Worm (Caenorhabditis elegans): Measurements from ENCODE around the gene Y54F10BM.3.

Gene Y54F10BM.3

DNA sequence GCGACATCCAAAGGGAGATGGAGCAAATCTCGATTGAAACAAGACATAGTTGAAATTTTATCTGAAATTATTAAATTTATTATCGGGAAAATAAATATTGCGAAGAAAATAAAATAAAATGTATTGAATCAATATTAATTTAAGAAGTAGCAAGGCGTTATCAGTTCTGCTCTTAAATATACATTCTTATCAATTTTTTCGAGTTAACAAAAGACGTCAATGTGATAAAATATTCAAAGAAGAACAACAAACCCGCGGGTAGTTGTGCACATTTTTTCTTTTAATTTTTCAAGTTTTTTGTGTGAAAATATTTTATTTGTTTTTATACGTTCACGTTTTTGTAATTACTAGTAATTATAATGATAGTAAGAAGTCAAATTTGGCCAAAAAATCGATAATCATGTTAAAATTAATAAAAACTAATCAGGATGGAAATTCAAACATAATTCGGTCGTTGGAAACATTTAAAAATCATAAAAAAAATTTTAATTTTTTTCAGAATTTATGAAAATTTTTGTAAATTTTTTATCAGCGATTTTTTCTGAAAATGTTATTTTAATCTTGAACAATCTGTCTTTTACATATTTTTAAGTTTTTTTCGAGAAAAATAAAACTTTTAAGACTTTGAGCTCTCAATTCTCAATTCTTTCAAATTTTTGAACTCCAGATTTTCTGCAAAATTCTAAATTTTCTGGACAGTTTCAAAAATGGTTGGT is 15.7 kb upstream of the Y54F10BM.3 start, which contains the start of gene fbxa-9:
Gene fbxa-9, plus strand, starts transcription at position 666 of the 716 bp plus-strand sequence.
- TF ChIP-seq unc-62 (GFP tag; optimal IDR thresholded peaks at IDR 0.05), result no peak

DNA sequence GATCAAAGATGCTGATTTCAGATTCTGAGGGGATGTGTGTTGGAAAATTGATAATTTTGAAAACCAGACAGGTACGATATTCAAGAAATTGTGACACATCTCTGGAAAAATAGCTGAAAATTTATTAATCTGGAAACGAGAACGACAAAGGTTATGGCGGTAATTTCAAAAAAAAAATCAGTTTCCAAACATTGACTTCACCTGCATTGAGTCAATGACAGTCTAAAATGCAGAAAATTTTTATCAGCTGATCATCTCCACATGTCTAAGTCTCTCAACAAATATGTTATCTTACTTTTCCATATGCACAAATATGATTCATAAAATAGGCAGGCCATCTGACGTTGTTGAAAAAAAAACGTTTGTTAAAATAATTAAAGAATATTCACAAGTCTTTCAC is 9.8 kb upstream of the Y54F10BM.3 start, which contains the start of gene fbxa-48:
Gene fbxa-48, minus strand, starts transcription at position 101 of the 400 bp plus-strand sequence.
- no peak for TF ChIP-seq unc-62 (GFP tag; optimal IDR thresholded peaks at IDR 0.05)

DNA sequence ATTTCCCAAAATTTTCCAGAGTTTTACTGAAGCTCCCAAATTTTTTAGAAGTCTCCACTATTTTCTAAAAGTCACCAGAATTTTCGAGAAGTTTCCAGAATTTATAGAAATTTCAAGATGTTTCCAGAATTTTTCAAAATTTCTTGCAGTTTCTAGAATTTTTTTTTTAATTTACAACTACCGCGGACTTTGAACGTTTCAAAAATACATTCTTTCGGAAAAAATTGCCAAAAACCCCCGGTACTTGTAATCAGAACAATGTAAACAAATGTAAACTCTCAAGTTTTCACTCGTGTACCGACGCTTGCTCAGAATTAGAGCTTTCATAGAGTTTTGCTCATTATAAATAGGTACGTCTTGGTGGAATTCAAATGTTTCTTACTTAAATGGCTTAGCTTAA is 9.1 kb upstream of the Y54F10BM.3 start, which contains the start of gene fbxa-39:
Gene fbxa-39, plus strand, starts transcription at position 301 of the 400 bp plus-strand sequence.
- TF ChIP-seq unc-62 (GFP tag; optimal IDR thresholded peaks at IDR 0.05), result no peak

DNA sequence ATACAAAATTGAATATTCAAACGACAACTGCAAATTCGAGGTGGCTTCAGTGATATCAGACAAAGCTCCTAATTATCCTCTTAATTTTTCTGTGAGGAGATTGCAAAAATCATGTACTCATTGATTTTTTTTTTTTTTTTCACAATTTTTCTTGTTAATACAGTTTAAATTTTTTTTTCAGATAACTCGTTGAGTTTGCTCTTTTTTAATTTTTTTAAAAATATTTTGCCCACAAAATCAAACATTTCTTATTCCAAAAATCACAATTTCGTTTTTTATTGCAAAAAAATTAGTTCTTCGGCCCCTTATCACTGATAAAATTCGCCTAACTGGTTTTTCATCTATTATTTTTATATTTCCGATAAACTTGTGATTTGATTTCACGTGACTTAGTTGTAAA is 5.0 kb upstream of the Y54F10BM.3 start, which contains the start of gene Y54F10BM.21:
Gene Y54F10BM.21, plus strand, starts transcription at position 301 of the 400 bp plus-strand sequence.
- no peak for TF ChIP-seq unc-62 (GFP tag; optimal IDR thresholded peaks at IDR 0.05)

DNA sequence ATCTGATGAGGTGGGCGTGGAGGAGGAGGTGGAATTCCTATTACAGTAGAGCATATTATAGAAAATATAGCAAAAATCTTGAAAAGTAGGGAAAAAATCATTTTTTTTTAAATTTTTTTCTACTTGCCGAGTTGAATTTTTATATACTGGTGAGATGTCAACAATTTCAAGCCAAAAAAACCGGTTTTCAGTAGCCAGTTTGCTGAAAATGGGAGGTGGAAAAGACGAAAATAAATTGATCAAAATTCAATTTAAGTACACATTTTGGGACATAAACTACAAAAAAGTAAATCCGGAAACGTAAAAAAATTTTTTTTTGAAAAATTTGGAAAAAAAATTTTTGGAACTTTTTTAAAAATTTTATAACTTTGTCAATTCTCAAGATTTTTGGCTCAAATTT is 2.4 kb upstream of the Y54F10BM.3 start, which contains the start of gene Y54F10BM.23:
Gene Y54F10BM.23, minus strand, starts transcription at position 101 of the 400 bp plus-strand sequence.
- TF ChIP-seq unc-62 (GFP tag; optimal IDR thresholded peaks at IDR 0.05), result no peak

DNA sequence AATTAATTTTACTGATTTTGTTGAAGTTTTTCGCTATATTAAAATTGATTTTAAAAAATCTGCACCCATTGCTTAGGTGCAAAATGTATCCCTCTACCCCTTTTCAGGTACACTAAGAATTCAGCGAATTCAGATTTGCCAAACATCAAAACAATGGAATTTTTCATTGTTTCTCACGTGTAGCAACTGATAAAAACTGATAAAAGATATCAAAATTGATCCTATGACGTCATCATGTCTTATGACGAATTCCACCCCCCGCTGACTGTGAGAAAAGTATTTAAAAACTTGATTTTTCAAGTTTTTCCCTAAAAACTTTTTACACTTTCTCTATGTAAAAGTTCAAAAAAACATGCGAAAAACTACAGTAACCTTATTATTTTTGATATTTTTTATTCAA is 1.3 kb upstream of the Y54F10BM.3 start, which contains the start of gene Y54F10BM.22:
Gene Y54F10BM.22, plus strand, starts transcription at position 331 of the 400 bp plus-strand sequence.
- TF ChIP-seq unc-62 (GFP tag; optimal IDR thresholded peaks at IDR 0.05), result no peak

DNA sequence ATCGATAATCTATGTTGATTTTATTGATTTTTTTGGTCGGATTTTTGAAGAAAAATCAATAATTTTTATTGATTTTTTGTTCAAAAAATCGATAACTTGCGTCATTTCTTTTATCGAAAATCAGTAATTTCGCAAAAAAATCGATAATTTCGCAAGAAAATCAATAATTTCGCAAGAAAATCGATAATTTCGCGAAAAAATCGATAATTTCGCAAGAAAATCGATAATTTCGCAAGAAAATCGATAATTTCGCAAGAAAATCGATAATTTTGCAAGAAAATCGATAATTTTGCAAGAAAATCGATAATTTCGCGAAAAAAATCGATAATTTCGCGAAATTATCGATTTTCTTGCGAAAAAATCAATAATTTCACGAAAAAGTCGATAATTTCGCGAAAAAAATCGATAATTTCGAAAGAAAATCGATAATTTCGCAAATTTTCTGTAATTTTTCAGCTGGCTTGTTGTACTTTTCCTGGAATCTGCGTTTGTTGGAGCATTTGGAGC is 1.6 kb downstream of the Y54F10BM.3 start:
- TF ChIP-seq unc-62 (GFP tag; optimal IDR thresholded peaks at IDR 0.05), result no peak

DNA sequence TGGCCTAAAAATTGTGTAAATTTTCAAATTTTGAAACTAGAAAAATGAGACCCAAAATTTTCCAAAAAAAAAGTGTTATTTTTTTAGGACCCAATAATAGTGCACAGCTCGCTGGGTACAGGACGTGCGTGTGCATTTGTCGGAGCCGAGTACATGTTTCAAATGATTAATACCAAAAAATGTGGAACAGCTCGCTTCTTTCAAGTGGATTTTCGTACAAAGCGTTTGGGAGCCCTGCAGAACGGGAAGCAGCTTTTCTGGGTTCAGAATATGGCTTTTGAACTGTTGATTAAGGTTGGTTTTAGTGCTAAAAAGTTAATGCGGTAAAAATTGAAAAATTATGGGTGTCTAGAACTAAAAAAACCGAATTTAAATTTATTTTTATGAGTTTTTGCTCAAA is 6.4 kb downstream of the Y54F10BM.3 start:
- no peak for TF ChIP-seq unc-62 (GFP tag; optimal IDR thresholded peaks at IDR 0.05)

DNA sequence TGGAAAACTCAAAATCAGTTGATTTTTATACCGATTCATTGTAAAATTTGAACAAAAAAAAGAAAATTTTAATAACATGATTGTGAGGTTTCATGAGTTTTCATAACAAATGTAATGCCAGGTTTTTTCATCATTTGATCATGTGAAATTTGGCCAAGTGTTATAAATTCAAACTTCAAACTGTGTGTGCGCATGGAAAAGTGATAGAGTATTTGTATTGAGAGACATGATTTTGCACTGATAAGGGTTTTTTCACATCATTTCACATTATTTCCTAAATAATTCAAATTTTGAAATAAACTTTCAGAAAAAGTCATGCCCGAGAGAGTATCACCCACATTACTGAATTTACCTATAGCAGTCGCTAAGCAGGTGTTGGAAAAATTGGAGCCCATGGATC is 9.3 kb downstream of the Y54F10BM.3 start, which contains the start of gene fbxa-219:
Gene fbxa-219, plus strand, starts transcription at position 277 of the 400 bp plus-strand sequence.
- TF ChIP-seq unc-62 (GFP tag; optimal IDR thresholded peaks at IDR 0.05), result no peak

DNA sequence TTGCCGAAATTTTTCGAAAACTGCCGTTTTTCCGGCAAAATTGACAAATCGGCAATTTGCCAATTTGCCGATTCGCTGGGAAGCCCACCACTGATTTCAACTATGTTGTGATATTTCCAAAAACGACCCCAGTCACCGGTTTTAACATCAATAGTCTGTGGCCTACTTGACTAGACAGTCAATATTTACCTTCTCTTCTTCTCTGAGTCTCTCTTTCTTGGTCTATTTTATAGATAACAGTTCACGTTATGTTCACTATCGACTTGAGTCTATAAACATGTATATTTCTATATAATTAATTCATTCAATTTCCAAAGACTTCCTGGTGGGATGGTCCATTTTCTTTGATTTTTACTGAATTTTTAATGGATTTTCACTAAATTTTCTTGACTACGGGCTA is 12.9 kb downstream of the Y54F10BM.3 start:
- no peak for TF ChIP-seq unc-62 (GFP tag; optimal IDR thresholded peaks at IDR 0.05)

DNA sequence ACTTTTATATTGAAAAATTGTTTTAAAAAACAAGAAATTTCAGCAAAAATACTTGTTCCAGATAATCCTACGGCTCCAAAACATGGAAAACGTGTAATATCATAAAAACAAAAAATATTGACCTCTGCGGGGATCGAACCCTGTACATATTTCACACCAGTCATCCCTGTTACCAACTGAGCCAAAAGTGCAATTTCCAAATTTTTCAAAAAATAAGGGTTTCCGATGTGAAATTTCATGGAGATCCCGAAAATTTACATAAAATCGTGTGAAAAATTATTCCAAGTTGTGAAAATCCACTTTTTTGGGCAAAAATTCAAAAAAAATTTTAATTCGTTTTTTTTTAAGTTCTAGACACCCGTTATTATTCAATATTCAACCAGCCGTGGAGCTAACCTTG is 22.3 kb downstream of the Y54F10BM.3 start:
- TF ChIP-seq unc-62 (GFP tag; optimal IDR thresholded peaks at IDR 0.05), result no peak

DNA sequence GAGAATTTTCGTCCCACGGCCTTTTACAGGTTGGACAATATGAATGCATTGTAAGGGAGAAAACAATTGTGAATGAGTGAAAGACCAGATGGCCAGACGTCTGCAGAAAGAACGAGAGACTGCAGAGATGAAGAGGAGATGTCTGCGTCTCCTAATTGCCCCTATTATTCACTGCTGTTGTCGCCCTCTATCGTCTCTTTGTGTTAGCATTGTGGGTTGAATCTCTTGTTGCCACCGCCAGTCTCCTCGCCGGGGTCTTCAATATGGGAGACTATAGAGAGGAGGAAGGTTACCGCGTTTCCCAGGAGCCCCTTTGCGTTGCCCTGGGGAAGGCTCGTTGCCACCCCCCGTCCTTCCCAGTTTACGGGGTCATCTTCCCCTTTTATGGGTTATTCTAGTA is 23.0 kb downstream of the Y54F10BM.3 start, which contains the start of gene Y54F10BM.9:
Gene Y54F10BM.9, minus strand, starts transcription at position 61 of the 400 bp plus-strand sequence.
- TF ChIP-seq unc-62 (GFP tag; optimal IDR thresholded peaks at IDR 0.05), result no peak

DNA sequence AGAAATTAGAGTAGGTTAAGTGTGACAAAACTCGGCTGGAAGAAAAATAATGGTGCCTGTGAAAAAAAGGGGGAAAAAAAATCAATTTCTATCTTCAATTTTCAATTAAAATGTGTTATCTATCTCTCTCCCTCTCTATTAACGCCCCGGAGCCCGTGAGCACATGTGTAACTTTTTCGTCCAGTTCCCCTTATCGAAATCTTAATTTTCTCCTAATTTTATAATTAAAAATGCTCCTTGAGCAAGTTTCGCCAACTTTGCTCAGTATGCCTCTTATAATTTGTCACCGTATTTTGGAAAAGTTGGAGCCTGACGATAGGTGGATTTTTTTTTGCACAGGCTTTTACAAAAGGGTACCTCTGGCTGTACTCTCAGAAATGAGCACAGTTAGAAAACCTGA is 26.2 kb downstream of the Y54F10BM.3 start, which contains the start of the genes fbxa-1 and Y54F10BM.20:
Gene fbxa-1, minus strand, starts transcription at position 101 of the 400 bp plus-strand sequence.
Gene Y54F10BM.20, plus strand, starts transcription at position 231 of the 400 bp plus-strand sequence.
- TF ChIP-seq unc-62 (GFP tag; optimal IDR thresholded peaks at IDR 0.05), result no peak

DNA sequence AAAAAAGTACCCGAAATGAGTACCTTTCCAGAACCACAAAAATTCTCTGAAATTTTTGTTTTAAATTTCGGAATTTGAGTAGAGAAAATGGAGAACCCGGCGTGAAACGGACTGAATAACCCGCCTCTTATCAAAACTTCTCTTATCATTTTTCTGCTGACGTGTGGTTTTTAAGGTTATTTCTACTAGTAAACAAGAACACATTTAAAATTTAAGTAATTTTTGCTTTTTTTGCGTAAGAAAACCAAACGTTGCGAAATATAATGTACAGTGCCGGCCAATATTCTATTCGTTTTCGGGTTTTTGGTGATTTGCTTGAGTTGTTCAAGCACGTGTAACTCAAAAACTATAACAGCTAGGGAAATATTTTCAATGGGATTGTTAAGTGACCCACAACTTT is 29.2 kb downstream of the Y54F10BM.3 start:
- TF ChIP-seq unc-62 (GFP tag; optimal IDR thresholded peaks at IDR 0.05), result no peak

DNA sequence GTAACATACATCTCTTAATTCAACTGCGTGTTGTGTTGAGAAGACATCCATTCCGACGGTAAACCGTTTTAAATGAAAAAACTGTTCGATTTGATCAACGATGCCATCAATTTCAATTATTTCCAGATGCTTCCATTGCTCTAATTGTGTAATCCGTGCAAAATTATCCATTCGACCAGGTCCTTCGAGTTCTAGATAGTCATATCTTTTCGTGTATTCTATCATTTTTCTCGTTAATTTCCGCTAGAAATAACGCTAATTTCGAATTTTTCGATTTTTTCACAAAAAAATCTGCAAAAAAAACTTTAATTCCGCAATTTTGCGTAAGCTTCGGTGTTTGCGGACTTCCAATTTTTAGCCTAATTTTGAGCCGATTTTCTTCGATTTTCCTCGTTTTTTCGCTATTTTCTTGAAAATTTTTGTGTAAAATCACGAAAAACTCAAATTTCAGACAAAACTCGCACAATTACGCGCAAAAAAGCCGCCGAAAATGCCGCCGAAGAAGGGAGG is 32.2 kb downstream of the Y54F10BM.3 start, which contains the start of the genes fbxa-66 and iffb-1:
Gene fbxa-66, minus strand, starts transcription at position 51 of the 510 bp plus-strand sequence.
Gene iffb-1, plus strand, starts transcription at position 452 of the 510 bp plus-strand sequence.
- TF ChIP-seq unc-62 (GFP tag; optimal IDR thresholded peaks at IDR 0.05), result no peak

DNA sequence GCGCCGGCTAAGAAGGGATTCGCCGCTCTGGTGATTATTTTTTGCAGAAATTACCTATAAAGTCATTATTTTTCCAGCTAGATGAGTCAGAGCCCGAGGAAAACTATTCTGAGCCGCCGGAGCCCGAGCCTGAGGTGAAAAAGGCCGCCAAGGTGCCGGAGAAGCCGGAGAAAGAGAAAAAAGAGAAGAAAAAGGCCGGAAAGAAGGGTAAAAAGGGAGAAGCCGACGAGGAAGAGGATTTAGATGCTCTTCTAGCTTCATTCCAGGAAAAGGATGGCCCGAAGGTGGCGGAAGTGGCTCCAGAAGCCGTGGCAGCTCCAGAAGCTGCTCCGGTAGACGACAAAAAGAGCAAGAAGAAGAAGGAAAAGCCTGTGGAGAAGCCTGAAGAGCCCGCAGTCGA is 32.9 kb downstream of the Y54F10BM.3 start:
- no peak for TF ChIP-seq unc-62 (GFP tag; optimal IDR thresholded peaks at IDR 0.05)
